Worm (Caenorhabditis elegans) whole organism, L4 larva: Measurements from ENCODE around the gene T08G5.1.

Experiments used
- F10B5.3 ChIP-seq: sonication (generic microtip); optimal IDR thresholded peaks from 2 replicates; lab custom pipeline; 2016; ENCODE audit warnings: mild to moderate bottlenecking, missing genetic modification characterization, missing compliant biosample characterization
- F26F4.8 ChIP-seq: fragments of 200-800 bp; sonication (Bioruptor generic); conservative IDR thresholded peaks from 2 replicates; pipeline ENCODE4 v1.3.6; 2022; ENCODE audit warnings: missing genetic modification characterization, missing compliant biosample characterization
- R02D3.7 ChIP-seq: fragments of 150-350 bp; sonication (generic microtip); optimal IDR thresholded peaks from 3 replicates; lab custom pipeline; 2014; ENCODE audit warnings: missing biosample characterization, missing genetic modification characterization
- Y105C5A.15 ChIP-seq: fragments of 200-800 bp; sonication (Bioruptor generic); IDR thresholded peaks from 2 replicates; pipeline ENCODE4 v1.3.6; 2022; ENCODE audit warnings: missing genetic modification characterization, missing compliant biosample characterization
- Y48G9A.11 ChIP-seq: fragments of 200-800 bp; sonication (Bioruptor generic); IDR thresholded peaks from 2 replicates; pipeline ENCODE4 v1.3.6; 2022; ENCODE audit warnings: missing genetic modification reagents, missing genetic modification characterization, missing compliant biosample characterization
- Y75B8A.6 ChIP-seq: fragments of 200-800 bp; sonication (Bioruptor generic); IDR thresholded peaks from 2 replicates; pipeline ENCODE4 v1.3.6; 2022; ENCODE audit warnings: missing genetic modification reagents, missing genetic modification characterization, missing compliant biosample characterization
- ama-1 ChIP-seq: fragments of 150-350 bp; optimal IDR thresholded peaks from 2 replicates; lab custom pipeline; 2014; ENCODE audit warnings: inconsistent platforms, mixed read lengths
- ceh-62 ChIP-seq: sonication (generic microtip); optimal IDR thresholded peaks from 2 replicates; lab custom pipeline; 2017; ENCODE audit warnings: missing biosample characterization, missing genetic modification characterization
- ces-1 ChIP-seq: fragments of 150-350 bp; sonication (generic microtip); optimal IDR thresholded peaks from 4 replicates; lab custom pipeline; 2014; ENCODE audit warnings: missing biosample characterization, missing genetic modification reagents, missing genetic modification characterization
- cey-2 ChIP-seq: sonication (generic microtip); optimal IDR thresholded peaks from 3 replicates; lab custom pipeline; 2017; ENCODE audit warnings: missing genetic modification characterization, mild to moderate bottlenecking, missing compliant biosample characterization, antibody characterized with exemption, borderline replicate concordance; ENCODE audit not compliant: insufficient read depth
- ctbp-1 ChIP-seq: fragments of 200-800 bp; sonication (Bioruptor generic); IDR thresholded peaks from 2 replicates; pipeline ENCODE4 v1.3.6; 2022; ENCODE audit warnings: missing genetic modification reagents, missing genetic modification characterization, missing compliant biosample characterization
- daf-12 ChIP-seq: fragments of 150-350 bp; optimal IDR thresholded peaks from 2 replicates; lab custom pipeline; 2014; ENCODE audit warnings: missing biosample characterization, missing genetic modification reagents, missing genetic modification characterization
- daf-16 ChIP-seq, 3 experiments: sonication (generic microtip); optimal IDR thresholded peaks; 2 replicates each; lab custom pipeline; 2016 to 2017; ENCODE audit warnings: missing genetic modification characterization in 3 of 3, missing genetic modification reagents in 3 of 3, mild to moderate bottlenecking in 2 of 3, missing compliant biosample characterization in 2 of 3, missing biosample characterization in 1 of 3, moderate library complexity in 1 of 3
- egl-43 ChIP-seq: fragments of 200-800 bp; sonication (Bioruptor generic); IDR thresholded peaks from 2 replicates; pipeline ENCODE4 v1.3.6; 2022; ENCODE audit warnings: missing genetic modification reagents, missing genetic modification characterization, missing compliant biosample characterization
- fkh-10 ChIP-seq: fragments of 150-350 bp; optimal IDR thresholded peaks from 2 replicates; lab custom pipeline; 2014; ENCODE audit warnings: missing biosample characterization, missing genetic modification reagents, missing genetic modification characterization
- fos-1 ChIP-seq: fragments of 150-350 bp; optimal IDR thresholded peaks from 2 replicates; lab custom pipeline; 2014; ENCODE audit warnings: missing biosample characterization, missing genetic modification characterization
- hif-1 ChIP-seq, 2 experiments: sonication (generic microtip); optimal IDR thresholded peaks; 2 replicates each; lab custom pipeline; 2016 to 2017; ENCODE audit warnings: missing compliant biosample characterization in 2 of 2, missing genetic modification characterization in 2 of 2, missing genetic modification reagents in 2 of 2, missing genotype in 2 of 2, mild to moderate bottlenecking in 1 of 2
- hlh-11 ChIP-seq: fragments of 200-800 bp; sonication (Bioruptor generic); optimal IDR thresholded peaks from 2 replicates; lab custom pipeline; 2018; ENCODE audit warnings: mild to moderate bottlenecking, missing genetic modification characterization, missing compliant biosample characterization
- hlh-30 ChIP-seq: sonication (generic microtip); optimal IDR thresholded peaks from 2 replicates; lab custom pipeline; 2017; ENCODE audit warnings: antibody characterized with exemption, mild to moderate bottlenecking, missing genetic modification characterization, missing compliant biosample characterization; ENCODE audit not compliant: insufficient read depth
- hmg-1.1 ChIP-seq: fragments of 200-800 bp; sonication (Bioruptor generic); IDR thresholded peaks from 2 replicates; pipeline ENCODE4 v1.3.6; 2022; ENCODE audit warnings: missing genetic modification reagents, missing genetic modification characterization, missing compliant biosample characterization
- jun-1 ChIP-seq: fragments of 150-350 bp; optimal IDR thresholded peaks from 2 replicates; lab custom pipeline; 2014; ENCODE audit warnings: missing biosample characterization, missing genetic modification reagents, missing genetic modification characterization
- lim-7 ChIP-seq: fragments of 200-800 bp; sonication (Bioruptor generic); IDR thresholded peaks from 2 replicates; pipeline ENCODE4 v1.3.6; 2022; ENCODE audit warnings: missing genetic modification characterization, missing compliant biosample characterization
- lin-1 ChIP-seq: fragments of 200-800 bp; sonication (Bioruptor generic); IDR thresholded peaks from 2 replicates; pipeline ENCODE4 v1.3.6; 2022; ENCODE audit warnings: missing genetic modification reagents, missing genetic modification characterization, missing compliant biosample characterization
- lsy-2 ChIP-seq, 2 experiments: fragments of 150-350 bp in 1 of 2; sonication (generic microtip) in 1 of 2; optimal IDR thresholded peaks; 2 replicates each; lab custom pipeline; 2014 to 2017; ENCODE audit warnings: missing biosample characterization in 2 of 2, missing genetic modification characterization in 2 of 2
- mdl-1 ChIP-seq, 2 experiments: fragments of 150-350 bp in 1 of 2; sonication (generic microtip) in 1 of 2; optimal IDR thresholded peaks; 2 replicates each; lab custom pipeline; 2014 to 2017; ENCODE audit warnings: missing biosample characterization in 2 of 2, missing genetic modification characterization in 2 of 2
- mep-1 ChIP-seq: fragments of 150-350 bp; sonication (generic microtip); optimal IDR thresholded peaks from 3 replicates; lab custom pipeline; 2014; ENCODE audit warnings: missing biosample characterization, missing genetic modification characterization
- mxl-2 ChIP-seq: fragments of 200-800 bp; sonication (Bioruptor generic); conservative IDR thresholded peaks from 2 replicates; pipeline ENCODE4 v1.3.6; 2022; ENCODE audit warnings: missing genetic modification reagents, missing genetic modification characterization, missing compliant biosample characterization
- mxl-3 ChIP-seq: fragments of 200-800 bp; sonication (Bioruptor generic); optimal IDR thresholded peaks from 2 replicates; lab custom pipeline; 2018; ENCODE audit warnings: mild to moderate bottlenecking, missing genetic modification characterization, missing compliant biosample characterization
- nhr-237 ChIP-seq: sonication (generic microtip); optimal IDR thresholded peaks from 2 replicates; lab custom pipeline; 2017; ENCODE audit warnings: missing biosample characterization, missing genetic modification characterization
- nhr-28 ChIP-seq: fragments of 150-350 bp; optimal IDR thresholded peaks from 2 replicates; lab custom pipeline; 2014; ENCODE audit warnings: missing biosample characterization, missing genetic modification characterization
- nhr-41 ChIP-seq: fragments of 200-800 bp; sonication (Bioruptor generic); IDR thresholded peaks from 2 replicates; pipeline ENCODE4 v1.3.6; 2022; ENCODE audit warnings: missing genetic modification reagents, missing genetic modification characterization, missing compliant biosample characterization
- nhr-42 ChIP-seq: fragments of 200-800 bp; sonication (Bioruptor generic); IDR thresholded peaks from 2 replicates; pipeline ENCODE4 v1.3.6; 2022; ENCODE audit warnings: missing genetic modification characterization, missing compliant biosample characterization
- nhr-6 ChIP-seq: fragments of 150-350 bp; optimal IDR thresholded peaks from 2 replicates; lab custom pipeline; 2014; ENCODE audit warnings: missing biosample characterization, missing genetic modification characterization
- nhr-76 ChIP-seq: fragments of 150-350 bp; optimal IDR thresholded peaks from 2 replicates; lab custom pipeline; 2014; ENCODE audit warnings: missing biosample characterization, missing genetic modification characterization
- nhr-77 ChIP-seq: fragments of 150-350 bp; optimal IDR thresholded peaks from 2 replicates; lab custom pipeline; 2014; ENCODE audit warnings: missing biosample characterization, missing genetic modification characterization
- pqm-1 ChIP-seq: sonication (generic microtip); optimal IDR thresholded peaks from 2 replicates; lab custom pipeline; 2017; ENCODE audit warnings: missing biosample characterization, missing genetic modification characterization
- rbr-2 ChIP-seq: sonication (generic microtip); optimal IDR thresholded peaks from 2 replicates; lab custom pipeline; 2016; ENCODE audit warnings: missing genotype, missing genetic modification characterization, missing compliant biosample characterization
- saeg-2 ChIP-seq: fragments of 200-800 bp; sonication (Bioruptor generic); IDR thresholded peaks from 2 replicates; pipeline ENCODE4 v1.3.6; 2022; ENCODE audit warnings: missing genetic modification reagents, missing genetic modification characterization, missing compliant biosample characterization
- sdz-12 ChIP-seq: fragments of 200-800 bp; sonication (Bioruptor generic); optimal IDR thresholded peaks from 2 replicates; lab custom pipeline; 2018; ENCODE audit warnings: mild to moderate bottlenecking, missing genetic modification characterization, missing compliant biosample characterization
- set-16 ChIP-seq: fragments of 200-800 bp; sonication (Bioruptor generic); IDR thresholded peaks from 2 replicates; pipeline ENCODE4 v1.3.6; 2022; ENCODE audit warnings: missing genetic modification reagents, missing genetic modification characterization, missing compliant biosample characterization
- snpc-1.2 ChIP-seq: fragments of 200-800 bp; sonication (Bioruptor generic); IDR thresholded peaks from 2 replicates; pipeline ENCODE4 v1.3.6; 2022; ENCODE audit warnings: missing genetic modification reagents, missing genetic modification characterization, missing compliant biosample characterization
- spr-1 ChIP-seq: sonication (generic microtip); optimal IDR thresholded peaks from 2 replicates; lab custom pipeline; 2016; ENCODE audit warnings: mild to moderate bottlenecking, missing genetic modification characterization, missing compliant biosample characterization
- unc-39 ChIP-seq: sonication (generic microtip); optimal IDR thresholded peaks from 2 replicates; lab custom pipeline; 2017; ENCODE audit warnings: missing biosample characterization, missing genetic modification characterization
- unc-62 ChIP-seq, 3 experiments: fragments of 150-350 bp in 1 of 3; sonication (generic microtip); optimal IDR thresholded peaks in 2 of 3; peaks in 1 of 3; 1 replicate in 1 of 3; 2 replicates in 2 of 3; lab custom pipeline; 2014 to 2017; ENCODE audit warnings: missing biosample characterization in 3 of 3, missing genetic modification characterization in 3 of 3, missing genetic modification reagents in 3 of 3, missing genotype in 1 of 3
- vab-7 ChIP-seq: fragments of 200-800 bp; sonication (Bioruptor generic); IDR thresholded peaks from 2 replicates; pipeline ENCODE4 v1.3.6; 2022; ENCODE audit warnings: missing genetic modification reagents, missing genetic modification characterization, missing compliant biosample characterization
- zag-1 ChIP-seq: fragments of 150-350 bp; optimal IDR thresholded peaks from 2 replicates; lab custom pipeline; 2014; ENCODE audit warnings: missing biosample characterization, missing genetic modification characterization
- zip-11 ChIP-seq: fragments of 200-800 bp; sonication (Bioruptor generic); IDR thresholded peaks from 2 replicates; pipeline ENCODE4 v1.3.6; 2022; ENCODE audit warnings: missing genetic modification characterization, missing compliant biosample characterization

T08G5.1 gene

ce11 chrV:14010021-14010420 is 8.5 kb upstream of the T08G5.1 start:
- TF ChIP-seq nhr-77 (tag; lab: Kevin White, UChicago) (no peak), cey-2 (no peak), mxl-3 (GFP tag; lab: Kevin White, UChicago) (no peak), lin-1 (no peak), Y105C5A.15 (GFP tag; lab: Robert Waterston, UW) (no peak), F10B5.3 (tag; lab: Kevin White, UChicago) (no peak), ceh-62 (no peak), nhr-42 (GFP tag; lab: Robert Waterston, UW) (no peak), pqm-1 (tag; lab: Kevin White, UChicago) (no peak), mxl-2 (GFP tag; lab: Robert Waterston, UW) (no peak), fos-1 (tag; lab: Kevin White, UChicago) (no peak), hlh-11 (tag; lab: Kevin White, UChicago) (no peak), rbr-2 (tag; lab: Kevin White, UChicago) (no peak), ama-1 (lab: Kevin White, UChicago) (no peak), jun-1 (tag; lab: Kevin White, UChicago) (no peak)

- TF ChIP-seq spr-1 (tag; lab: Kevin White, UChicago) (no peak), set-16 (GFP tag; lab: Robert Waterston, UW) (peak; percentile 96), lim-7 (no peak), sdz-12 (GFP tag; lab: Kevin White, UChicago) (no peak), ctbp-1 (GFP tag; lab: Robert Waterston, UW) (no peak), saeg-2 (GFP tag; lab: Robert Waterston, UW) (0 out of 2 replicates have a peak, but pooled peaks have one; percentile 25), nhr-77 (tag; lab: Kevin White, UChicago) (no peak), vab-7 (0 out of 2 replicates have a peak, but pooled peaks have one; percentile 6), ces-1 (no peak), egl-43 (GFP tag; lab: Robert Waterston, UW) (0 out of 2 replicates have a peak, but pooled peaks have one; percentile 40), F26F4.8 (no peak), nhr-28 (tag; lab: Kevin White, UChicago) (no peak), Y75B8A.6 (GFP tag; lab: Robert Waterston, UW) (no peak)
- TF ChIP-seq, all 104 proteins: peak for 4
Measured at ce11 chrV:14011427-14011826, 7.1 kb upstream of the T08G5.1 start.

- TF ChIP-seq zip-11 (GFP tag; lab: Robert Waterston, UW) (no peak), mep-1 (tag; lab: Kevin White, UChicago) (peak; percentile 82), fkh-10 (GFP tag; lab: Kevin White, UChicago) (peak; percentile 15), nhr-237 (no peak), snpc-1.2 (no peak), fos-1 (tag; lab: Kevin White, UChicago) (no peak), unc-62 (GFP tag; optimal IDR thresholded peaks at IDR 0.05 in 1 of 2; lab: Kevin White, UChicago) (no peak), unc-62 (tag; optimal IDR thresholded peaks at IDR 0.05; lab: Kevin White, UChicago) (no peak), unc-39 (tag; lab: Kevin White, UChicago) (no peak), nhr-41 (GFP tag; lab: Robert Waterston, UW) (no peak), hlh-30 (tag; lab: Kevin White, UChicago) (peak; percentile 96), nhr-76 (tag; lab: Kevin White, UChicago) (no peak), rbr-2 (tag; lab: Kevin White, UChicago) (peak; percentile 57), ama-1 (lab: Kevin White, UChicago) (peak; percentile 75), pqm-1 (tag; lab: Kevin White, UChicago) (no peak), lsy-2 (tag; optimal IDR thresholded peaks at IDR 0.05; lab: Kevin White, UChicago) (peak; percentile 8 to 87), hif-1 (tag; optimal IDR thresholded peaks at IDR 0.05; lab: Kevin White, UChicago) (peak in 1 of 2 experiments; percentile 84), R02D3.7 (no peak), Y48G9A.11 (no peak), daf-12 (tag; lab: Kevin White, UChicago) (no peak), daf-16 (GFP tag; optimal IDR thresholded peaks at IDR 0.05; lab: Kevin White, UChicago) (no peak), daf-16 (tag; optimal IDR thresholded peaks at IDR 0.05; lab: Kevin White, UChicago) (peak; percentile 4), mdl-1 (tag; optimal IDR thresholded peaks at IDR 0.05; lab: Kevin White, UChicago) (peak in 1 of 2 experiments; percentile 60), zag-1 (tag; lab: Kevin White, UChicago) (no peak), hmg-1.1 (GFP tag; lab: Robert Waterston, UW) (peak; percentile 58), set-16 (GFP tag; lab: Robert Waterston, UW) (no peak), Y105C5A.15 (GFP tag; lab: Robert Waterston, UW) (no peak), nhr-6 (peak; percentile 97)
Measured at ce11 chrV:14012002-14012554, 6.5 kb upstream of the T08G5.1 start, which contains the start of the genes ddx-17 and aip-1. ddx-17 (minus strand) TSS chrV:14012052. aip-1 (plus strand) TSS chrV:14012333.
